Worm (Caenorhabditis elegans) whole organism, L1 larva: ENCODE measurements around the gene C40H1.8.

Experiments used
- C04F5.9 ChIP-seq: sonication (generic microtip); optimal IDR thresholded peaks from 2 replicates; lab custom pipeline; 2016; ENCODE audit warnings: missing genetic modification characterization, missing compliant biosample characterization
- Y116A8C.19 ChIP-seq: sonication (generic microtip); optimal IDR thresholded peaks from 2 replicates; lab custom pipeline; 2016; ENCODE audit warnings: missing compliant biosample characterization, missing genetic modification characterization, borderline replicate concordance
- aha-1 ChIP-seq: fragments of 150-350 bp; optimal IDR thresholded peaks from 2 replicates; lab custom pipeline; 2014; ENCODE audit warnings: missing biosample characterization, missing genetic modification characterization
- alr-1 ChIP-seq: fragments of 200-800 bp; sonication (Bioruptor generic); optimal IDR thresholded peaks from 2 replicates; lab custom pipeline; 2018; ENCODE audit warnings: borderline replicate concordance, mild to moderate bottlenecking, missing genetic modification characterization, missing compliant biosample characterization
- ama-1 ChIP-seq: fragments of 150-350 bp; optimal IDR thresholded peaks from 2 replicates; lab custom pipeline; 2014
- ceh-8 ChIP-seq: fragments of 200-800 bp; sonication (Bioruptor generic); optimal IDR thresholded peaks from 2 replicates; lab custom pipeline; 2018; ENCODE audit warnings: mild to moderate bottlenecking, missing genetic modification characterization, moderate library complexity, missing compliant biosample characterization
- ceh-88 ChIP-seq: fragments of 200-800 bp; sonication (Bioruptor generic); IDR thresholded peaks from 2 replicates; pipeline ENCODE4 v1.3.6; 2022; ENCODE audit warnings: missing genetic modification characterization, missing compliant biosample characterization
- ceh-90 ChIP-seq: sonication (generic microtip); optimal IDR thresholded peaks from 2 replicates; lab custom pipeline; 2016; ENCODE audit warnings: missing genetic modification characterization, missing compliant biosample characterization
- dpl-1 ChIP-seq, 3 experiments: fragments of 150-350 bp in 2 of 3; sonication (generic microtip) in 1 of 3; optimal IDR thresholded peaks; 2 replicates each; lab custom pipeline; 2014 to 2017; ENCODE audit warnings: missing biosample characterization in 3 of 3, missing genetic modification characterization in 3 of 3, missing genetic modification reagents in 3 of 3
- dsc-1 ChIP-seq: sonication (generic microtip); optimal IDR thresholded peaks from 2 replicates; lab custom pipeline; 2016; ENCODE audit warnings: mild to moderate bottlenecking, missing genetic modification characterization, missing compliant biosample characterization
- efl-1 ChIP-seq, 4 experiments: fragments of 150-350 bp; optimal IDR thresholded peaks in 3 of 4; peaks in 1 of 4; 1 replicate in 1 of 4; 2 replicates in 3 of 4; lab custom pipeline; 2014; ENCODE audit warnings: missing biosample characterization in 2 of 4, missing genetic modification characterization in 2 of 4, missing genetic modification reagents in 2 of 4
- ets-5 ChIP-seq: fragments of 200-800 bp; sonication (Bioruptor generic); IDR thresholded peaks from 2 replicates; pipeline ENCODE4 v1.3.6; 2022; ENCODE audit warnings: missing genetic modification characterization, missing compliant biosample characterization
- fkh-10 ChIP-seq: sonication (generic microtip); optimal IDR thresholded peaks from 2 replicates; lab custom pipeline; 2017; ENCODE audit warnings: missing biosample characterization, missing genetic modification reagents, missing genetic modification characterization
- fkh-4 ChIP-seq: sonication (generic microtip); optimal IDR thresholded peaks from 2 replicates; lab custom pipeline; 2016; ENCODE audit warnings: missing compliant biosample characterization, missing genetic modification characterization, borderline replicate concordance
- fkh-8 ChIP-seq: sonication (generic microtip); optimal IDR thresholded peaks from 2 replicates; lab custom pipeline; 2016; ENCODE audit warnings: mild to moderate bottlenecking, missing genetic modification characterization, missing compliant biosample characterization
- fos-1 ChIP-seq: fragments of 150-350 bp; optimal IDR thresholded peaks from 2 replicates; lab custom pipeline; 2014; ENCODE audit warnings: missing biosample characterization, missing genetic modification characterization
- hpl-2 ChIP-seq: fragments of 150-350 bp; optimal IDR thresholded peaks from 2 replicates; lab custom pipeline; 2014; ENCODE audit warnings: missing biosample characterization, missing genetic modification reagents, missing genetic modification characterization
- irx-1 ChIP-seq: sonication (generic microtip); optimal IDR thresholded peaks from 2 replicates; lab custom pipeline; 2016; ENCODE audit warnings: missing genetic modification characterization, missing compliant biosample characterization
- jun-1 ChIP-seq: fragments of 150-350 bp; optimal IDR thresholded peaks from 2 replicates; lab custom pipeline; 2014; ENCODE audit warnings: missing biosample characterization, missing genetic modification reagents, missing genetic modification characterization
- lin-13 ChIP-seq: fragments of 150-350 bp; optimal IDR thresholded peaks from 2 replicates; lab custom pipeline; 2014; ENCODE audit warnings: missing biosample characterization, missing genetic modification reagents, missing genetic modification characterization
- lin-14 ChIP-seq: fragments of 200-800 bp; sonication (Bioruptor generic); optimal IDR thresholded peaks from 2 replicates; lab custom pipeline; 2018; ENCODE audit warnings: mild to moderate bottlenecking, missing genetic modification characterization, moderate library complexity, missing compliant biosample characterization
- lin-15B ChIP-seq: fragments of 150-350 bp; sonication (generic microtip); optimal IDR thresholded peaks from 3 replicates; lab custom pipeline; 2014; ENCODE audit warnings: missing biosample characterization, missing genetic modification characterization
- lin-39 ChIP-seq: fragments of 150-350 bp; optimal IDR thresholded peaks from 2 replicates; lab custom pipeline; 2014; ENCODE audit warnings: missing biosample characterization, missing genetic modification reagents, missing genetic modification characterization
- lsy-2 ChIP-seq, 2 experiments: fragments of 150-350 bp; optimal IDR thresholded peaks; 2 replicates each; lab custom pipeline; 2014; ENCODE audit warnings: missing biosample characterization in 2 of 2, missing genetic modification characterization in 2 of 2
- mdl-1 ChIP-seq, 2 experiments: fragments of 150-350 bp; optimal IDR thresholded peaks; 2 replicates each; lab custom pipeline; 2014 to 2017; ENCODE audit warnings: missing biosample characterization in 2 of 2, missing genetic modification characterization in 2 of 2, inconsistent platforms in 1 of 2
- nhr-28 ChIP-seq: fragments of 150-350 bp; optimal IDR thresholded peaks from 2 replicates; lab custom pipeline; 2014; ENCODE audit warnings: missing biosample characterization, missing genetic modification characterization
- nhr-47 ChIP-seq: sonication (generic microtip); optimal IDR thresholded peaks from 2 replicates; lab custom pipeline; 2016; ENCODE audit warnings: mild to moderate bottlenecking, missing genetic modification characterization, moderate library complexity, missing compliant biosample characterization
- nhr-71 ChIP-seq: sonication (generic microtip); optimal IDR thresholded peaks from 2 replicates; lab custom pipeline; 2016; ENCODE audit warnings: mild to moderate bottlenecking, missing genetic modification characterization, moderate library complexity, missing compliant biosample characterization
- nhr-76 ChIP-seq: sonication (generic microtip); optimal IDR thresholded peaks from 2 replicates; lab custom pipeline; 2017; ENCODE audit warnings: missing biosample characterization, missing genetic modification characterization
- pag-3 ChIP-seq: sonication (generic microtip); optimal IDR thresholded peaks from 2 replicates; lab custom pipeline; 2017; ENCODE audit warnings: missing genetic modification characterization, mild to moderate bottlenecking, missing compliant biosample characterization, antibody characterized with exemption, borderline replicate concordance; ENCODE audit not compliant: insufficient read depth
- pax-3 ChIP-seq: fragments of 200-800 bp; sonication (Bioruptor generic); optimal IDR thresholded peaks from 2 replicates; lab custom pipeline; 2018; ENCODE audit warnings: mild to moderate bottlenecking, missing genetic modification characterization, moderate library complexity, missing compliant biosample characterization
- pqm-1 ChIP-seq: sonication (generic microtip); optimal IDR thresholded peaks from 3 replicates; lab custom pipeline; 2017; ENCODE audit warnings: missing biosample characterization, missing genetic modification characterization
- rnt-1 ChIP-seq: sonication (generic microtip); optimal IDR thresholded peaks from 2 replicates; lab custom pipeline; 2016; ENCODE audit warnings: mild to moderate bottlenecking, missing genetic modification characterization, moderate library complexity, missing compliant biosample characterization
- skn-1 ChIP-seq: fragments of 150-350 bp; optimal IDR thresholded peaks from 2 replicates; lab custom pipeline; 2014; ENCODE audit warnings: missing biosample characterization, missing genetic modification characterization
- snpc-4 ChIP-seq: fragments of 150-350 bp; optimal IDR thresholded peaks from 2 replicates; lab custom pipeline; 2014; ENCODE audit warnings: missing biosample characterization, missing genetic modification characterization
- snu-23 ChIP-seq: sonication (generic microtip); optimal IDR thresholded peaks from 2 replicates; lab custom pipeline; 2016; ENCODE audit warnings: missing genetic modification characterization, missing compliant biosample characterization
- sptf-1 ChIP-seq: fragments of 150-350 bp; optimal IDR thresholded peaks from 2 replicates; lab custom pipeline; 2014; ENCODE audit warnings: missing biosample characterization, missing genetic modification characterization
- swsn-7 ChIP-seq: sonication (generic microtip); optimal IDR thresholded peaks from 2 replicates; lab custom pipeline; 2016; ENCODE audit warnings: missing genetic modification characterization, missing compliant biosample characterization
- unc-30 ChIP-seq: sonication (generic microtip); optimal IDR thresholded peaks from 2 replicates; lab custom pipeline; 2017; ENCODE audit warnings: missing biosample characterization, missing genetic modification characterization
- unc-62 ChIP-seq: fragments of 150-350 bp; optimal IDR thresholded peaks from 2 replicates; lab custom pipeline; 2014; ENCODE audit warnings: missing biosample characterization, missing genetic modification reagents, missing genetic modification characterization
- unc-86 ChIP-seq: sonication (generic microtip); optimal IDR thresholded peaks from 2 replicates; lab custom pipeline; 2016; ENCODE audit warnings: missing genetic modification characterization, missing compliant biosample characterization
- unc-98 ChIP-seq: fragments of 200-800 bp; sonication (Bioruptor generic); IDR thresholded peaks from 2 replicates; pipeline ENCODE4 v1.3.6; 2022; ENCODE audit warnings: missing genetic modification characterization, missing compliant biosample characterization
- xbp-1 ChIP-seq: sonication (generic microtip); optimal IDR thresholded peaks from 2 replicates; lab custom pipeline; 2016; ENCODE audit warnings: missing genetic modification characterization, missing compliant biosample characterization

C40H1.8 gene

ce11 chrIII:9353814-9354213 lies 39.3 kb downstream of the C40H1.8 start (continued):
- no peak for TF ChIP-seq ceh-90
- TF ChIP-seq efl-1 (optimal IDR thresholded peaks at IDR 0.05; lab: Kevin White, UChicago) = peak; percentile 22 to 24
- TF ChIP-seq efl-1 (GFP tag; optimal IDR thresholded peaks at IDR 0.05 in 1 of 2; lab: Kevin White, UChicago) = peak; percentile 16 to 23
- TF ChIP-seq rnt-1 (tag; lab: Kevin White, UChicago) = peak; percentile 60
- TF ChIP-seq jun-1 = no peak
- no peak for TF ChIP-seq lin-15B
- no peak for TF ChIP-seq sptf-1 (tag; lab: Kevin White, UChicago)
- no peak for TF ChIP-seq pax-3 (tag; lab: Kevin White, UChicago)
- TF ChIP-seq ceh-88 = no peak
- no peak for TF ChIP-seq hpl-2
- no peak for TF ChIP-seq unc-30 (tag; lab: Kevin White, UChicago)
- no peak for TF ChIP-seq dsc-1 (tag; lab: Kevin White, UChicago)
- no peak for TF ChIP-seq ceh-8 (GFP tag; lab: Kevin White, UChicago)
- no peak for TF ChIP-seq unc-98

ce11 chrIII:9355412-9355969 lies 41.0 kb downstream of the C40H1.8 start, which contains the start of gene chtb-1:
Gene chtb-1, minus strand, starts transcription at chrIII:9355462.
- no peak for TF ChIP-seq unc-86 (tag; lab: Kevin White, UChicago)
- TF ChIP-seq unc-62 = no peak
- TF ChIP-seq dpl-1 (GFP tag; optimal IDR thresholded peaks at IDR 0.05; lab: Kevin White, UChicago) = no peak
- no peak for TF ChIP-seq lin-14
- no peak for TF ChIP-seq hpl-2
- TF ChIP-seq fkh-10 (GFP tag; lab: Kevin White, UChicago) = no peak
- no peak for TF ChIP-seq irx-1 (tag; lab: Kevin White, UChicago)
- TF ChIP-seq ets-5 (GFP tag; lab: Robert Waterston, UW) = no peak
- no peak for TF ChIP-seq aha-1 (tag; lab: Kevin White, UChicago)
- no peak for TF ChIP-seq nhr-28
- TF ChIP-seq pqm-1 = no peak
- TF ChIP-seq fkh-4 (tag; lab: Kevin White, UChicago) = no peak
- no peak for TF ChIP-seq lin-13 (GFP tag; lab: Kevin White, UChicago)
- no peak for TF ChIP-seq C04F5.9
- TF ChIP-seq snu-23 = no peak
- TF ChIP-seq unc-98 = no peak
- TF ChIP-seq, all 84 proteins: peak for 0

ce11 chrIII:9359060-9359459 lies 44.5 kb downstream of the C40H1.8 start, which contains the start of gene K04H4.5:
Gene K04H4.5, plus strand, starts transcription at chrIII:9359360.
- TF ChIP-seq jun-1 = no peak
- TF ChIP-seq ama-1 (lab: Kevin White, UChicago) = no peak
- TF ChIP-seq sptf-1 (tag; lab: Kevin White, UChicago) = no peak
- no peak for TF ChIP-seq fos-1 (tag; lab: Kevin White, UChicago)
- TF ChIP-seq snu-23 = no peak
- no peak for TF ChIP-seq C04F5.9
- no peak for TF ChIP-seq nhr-47 (tag; lab: Kevin White, UChicago)
- TF ChIP-seq skn-1 = no peak
- TF ChIP-seq unc-98 = no peak

ce11 chrIII:9361228-9361627 lies 46.7 kb downstream of the C40H1.8 start, which contains the start of gene flp-25:
Gene flp-25, plus strand, starts transcription at chrIII:9361528.
- TF ChIP-seq lsy-2 (tag; optimal IDR thresholded peaks at IDR 0.05; lab: Kevin White, UChicago) (no peak), nhr-71 (tag; lab: Kevin White, UChicago) (no peak), swsn-7 (tag; lab: Kevin White, UChicago) (no peak), unc-30 (tag; lab: Kevin White, UChicago) (no peak), unc-62 (no peak), nhr-76 (tag; lab: Kevin White, UChicago) (no peak), Y116A8C.19 (tag; lab: Kevin White, UChicago) (no peak), pax-3 (tag; lab: Kevin White, UChicago) (no peak), fkh-4 (tag; lab: Kevin White, UChicago) (no peak), snpc-4 (tag; lab: Kevin White, UChicago) (no peak), alr-1 (tag; lab: Kevin White, UChicago) (no peak), fkh-8 (tag; lab: Kevin White, UChicago) (no peak), mdl-1 (tag; optimal IDR thresholded peaks at IDR 0.05; lab: Kevin White, UChicago) (no peak), pag-3 (tag; lab: Kevin White, UChicago) (no peak), dsc-1 (tag; lab: Kevin White, UChicago) (no peak), nhr-47 (tag; lab: Kevin White, UChicago) (no peak), lin-39 (tag; lab: Kevin White, UChicago) (no peak), xbp-1 (no peak), irx-1 (tag; lab: Kevin White, UChicago) (no peak)
